Worm (Caenorhabditis elegans) whole organism, L4/young adult: ENCODE data around the gene rde-12.

Experiments
- W03F9.2 ChIP-seq: fragments of 150-350 bp; optimal IDR thresholded peaks from 2 replicates; lab custom pipeline; 2014; ENCODE audit warnings: missing biosample characterization, missing genetic modification characterization
- dao-5 ChIP-seq: sonication (generic microtip); optimal IDR thresholded peaks from 2 replicates; lab custom pipeline; 2016; ENCODE audit warnings: missing genotype, missing genetic modification characterization, moderate library complexity, missing compliant biosample characterization
- him-1 ChIP-seq: sonication (generic microtip); optimal IDR thresholded peaks from 2 replicates; lab custom pipeline; 2016; ENCODE audit warnings: missing genotype, missing genetic modification reagents, missing genetic modification characterization, missing compliant biosample characterization

- TF ChIP-seq W03F9.2 (tag; lab: Kevin White, UChicago): no peak
- TF ChIP-seq him-1 (tag; lab: Kevin White, UChicago): no peak
- TF ChIP-seq dao-5 (tag; lab: Kevin White, UChicago): no peak
Measured at ce11 chrV:13657841-13658338, 7.3 kb upstream of the rde-12 start.
